Worm (Caenorhabditis elegans): Measurements from ENCODE around the gene lron-1.
A peak's percentile ranks its signal among the peaks of the same experiment; 100 is the strongest.

The lron-1 gene

DNA sequence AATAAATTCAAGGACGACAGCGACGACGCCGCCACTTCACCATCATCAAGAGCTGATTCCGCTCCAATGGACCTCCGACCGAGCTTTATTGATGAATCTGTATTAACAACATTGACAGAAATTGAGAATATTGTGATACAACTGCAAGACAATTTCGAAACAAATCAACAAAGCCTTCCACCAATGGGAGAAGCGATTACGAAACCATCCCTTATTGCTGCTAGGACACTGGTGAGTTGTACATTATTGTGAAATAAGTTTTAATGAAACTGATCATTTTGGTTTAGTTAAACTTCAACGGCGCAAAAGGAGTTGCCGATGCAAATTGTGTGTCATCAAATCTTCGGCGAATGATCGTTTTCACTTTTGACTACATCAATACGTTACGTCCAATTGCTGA lies 13.4 kb upstream of the lron-1 start:
- TF ChIP-seq nfya-1 (tag; optimal IDR thresholded peaks at IDR 0.05): peak; percentile 4
- TF ChIP-seq che-1 (tag; optimal IDR thresholded peaks at IDR 0.05): no peak

- TF ChIP-seq unc-3 (GFP tag; conservative IDR thresholded peaks at IDR 0.05) (no peak), unc-3 (tag; optimal IDR thresholded peaks at IDR 0.05) (peak; percentile 49), fax-1 (tag; optimal IDR thresholded peaks at IDR 0.05) (no peak), dmd-4 (tag; optimal IDR thresholded peaks at IDR 0.05; ENCODE audit: borderline replicate concordance) (no peak), unc-42 (tag; optimal IDR thresholded peaks at IDR 0.05) (peak; percentile 75)
Observed at ce11 chrX:14559519-14560296, 12.8 kb upstream of the lron-1 start.

DNA sequence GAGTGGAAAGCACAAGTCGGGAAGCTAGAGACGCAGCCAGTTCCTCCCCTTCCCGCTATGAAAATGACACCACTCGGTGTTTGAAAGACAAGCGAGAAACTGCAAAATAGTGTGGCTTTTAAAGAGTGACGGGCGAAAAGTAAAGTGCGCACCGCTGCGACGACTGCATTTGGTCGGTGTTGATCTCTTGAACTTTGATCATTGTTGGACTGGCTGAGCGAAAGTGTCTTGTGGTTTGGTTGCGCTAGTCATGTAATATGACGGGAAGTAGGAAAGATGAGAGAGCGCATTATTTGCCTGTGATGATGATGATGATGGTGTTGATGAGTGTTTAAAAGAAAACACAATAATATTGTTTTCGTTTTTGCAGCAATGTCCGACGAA lies 12.2 kb upstream of the lron-1 start:
- TF ChIP-seq T23F11.4 (GFP tag; optimal IDR thresholded peaks at IDR 0.05) (peak; percentile 42), rnt-1 (tag; optimal IDR thresholded peaks at IDR 0.05) (peak; percentile 89), npax-4 (tag; optimal IDR thresholded peaks at IDR 0.05) (no peak), ama-1 (optimal IDR thresholded peaks at IDR 0.05) (no peak), ets-4 (tag; optimal IDR thresholded peaks at IDR 0.05) (peak; percentile 90), hlh-6 (tag; optimal IDR thresholded peaks at IDR 0.05) (no peak), unc-55 (GFP tag; optimal IDR thresholded peaks at IDR 0.05) (peak; percentile 88), ceh-2 (tag; optimal IDR thresholded peaks at IDR 0.05) (peak; percentile 74), ceh-45 (GFP tag; IDR thresholded peaks at IDR 0.05) (no peak), syd-9 (tag; optimal IDR thresholded peaks at IDR 0.05) (peak; percentile 31), gmeb-2 (tag; optimal IDR thresholded peaks at IDR 0.05) (no peak), ceh-22 (tag; optimal IDR thresholded peaks at IDR 0.05) (no peak), ceh-48 (tag; optimal IDR thresholded peaks at IDR 0.05) (no peak), ceh-34 (tag; optimal IDR thresholded peaks at IDR 0.05) (peak; percentile 99), unc-86 (tag; optimal IDR thresholded peaks at IDR 0.05) (no peak), C38D4.7 (GFP tag; optimal IDR thresholded peaks at IDR 0.05) (no peak), pag-3 (tag; optimal IDR thresholded peaks at IDR 0.05; ENCODE audit: borderline replicate concordance) (peak; percentile 63), hlh-8 (tag; optimal IDR thresholded peaks at IDR 0.05) (no peak), K02D7.2 (tag; optimal IDR thresholded peaks at IDR 0.05) (no peak), tbx-7 (tag; optimal IDR thresholded peaks at IDR 0.05) (no peak), dve-1 (tag; optimal IDR thresholded peaks at IDR 0.05) (peak; percentile 97), unc-42 (tag; optimal IDR thresholded peaks at IDR 0.05) (peak; percentile 49), pat-9 (tag; optimal IDR thresholded peaks at IDR 0.05) (no peak), sox-4 (tag; optimal IDR thresholded peaks at IDR 0.05) (no peak), ahr-1 (tag; optimal IDR thresholded peaks at IDR 0.05) (no peak), nhr-11 (tag; optimal IDR thresholded peaks at IDR 0.05) (no peak), F13H6.1 (tag; optimal IDR thresholded peaks at IDR 0.05) (peak; percentile 95), lin-11 (tag; optimal IDR thresholded peaks at IDR 0.05) (no peak), pros-1 (tag; optimal IDR thresholded peaks at IDR 0.05) (peak; percentile 75), nfya-1 (tag; optimal IDR thresholded peaks at IDR 0.05) (peak; percentile 86), ceh-31 (tag; optimal IDR thresholded peaks at IDR 0.05) (peak; percentile 87), odd-2 (tag; optimal IDR thresholded peaks at IDR 0.05) (no peak), C08G9.2 (tag; optimal IDR thresholded peaks at IDR 0.05) (no peak), ceh-6 (GFP tag; optimal IDR thresholded peaks at IDR 0.05) (no peak), sox-2 (GFP tag; IDR thresholded peaks at IDR 0.05) (no peak), pha-2 (tag; optimal IDR thresholded peaks at IDR 0.05) (peak; percentile 62), lim-6 (tag; optimal IDR thresholded peaks at IDR 0.05) (no peak), ttx-3 (tag; optimal IDR thresholded peaks at IDR 0.05) (no peak), ceh-14 (tag; optimal IDR thresholded peaks at IDR 0.05) (peak; percentile 74), ceh-18 (tag; optimal IDR thresholded peaks at IDR 0.05) (peak; percentile 95), fkh-6 (tag; optimal IDR thresholded peaks at IDR 0.05) (no peak), hlh-13 (GFP tag; optimal IDR thresholded peaks at IDR 0.05) (no peak), fkh-10 (GFP tag; optimal IDR thresholded peaks at IDR 0.05) (no peak), elt-2 (tag; optimal IDR thresholded peaks at IDR 0.05) (peak; percentile 43)

Data from whole organism, late embryonic.